Fruit fly (Drosophila melanogaster) whole organism, embryonic: ENCODE data around the gene Rbbp5.

ENCODE experiments used
- Abd-B ChIP-seq: fragments of 200-800 bp; sonication (Bioruptor generic); optimal IDR thresholded peaks from 2 replicates; lab custom pipeline; 2018; ENCODE audit warnings: missing biosample characterization, mild to moderate bottlenecking, missing genetic modification characterization, moderate library complexity
- Aef1 ChIP-seq: fragments of 200-800 bp; sonication (Bioruptor generic); IDR thresholded peaks from 3 replicates; pipeline ENCODE4 v1.3.6; 2022; ENCODE audit warnings: missing biosample characterization, missing genetic modification characterization
- Awh ChIP-seq: fragments of 200-800 bp; sonication (Bioruptor generic); IDR thresholded peaks from 2 replicates; pipeline ENCODE4, ENCODE4 v1.3.6; 2022; ENCODE audit warnings: missing biosample characterization, missing genetic modification characterization
- B-H2 ChIP-seq: fragments of 200-800 bp; sonication (Bioruptor generic); optimal IDR thresholded peaks from 2 replicates; lab custom pipeline; 2018; ENCODE audit warnings: missing biosample characterization, mild to moderate bottlenecking, missing genetic modification characterization
- Bdp1 ChIP-seq: fragments of 200-800 bp; sonication (Bioruptor generic); optimal IDR thresholded peaks from 3 replicates; lab custom pipeline; 2016; ENCODE audit warnings: missing biosample characterization, missing genetic modification characterization
- Bgb ChIP-seq: fragments of 200-800 bp; sonication (Bioruptor generic); IDR thresholded peaks from 2 replicates; pipeline ENCODE4 v1.3.6; 2022; ENCODE audit warnings: missing biosample characterization, missing genetic modification characterization; ENCODE audit not compliant: partially characterized antibody
- BtbVII ChIP-seq: fragments of 200-800 bp; sonication (Bioruptor generic); optimal IDR thresholded peaks from 3 replicates; lab custom pipeline; 2017; ENCODE audit warnings: missing biosample characterization, mild to moderate bottlenecking, missing genetic modification characterization
- CG11398 ChIP-seq: fragments of 200-800 bp; sonication (Bioruptor generic); optimal IDR thresholded peaks from 2 replicates; lab custom pipeline; 2016; ENCODE audit warnings: missing biosample characterization, missing genetic modification characterization
- CG1233 ChIP-seq: fragments of 200-800 bp; sonication (Bioruptor generic); optimal IDR thresholded peaks from 4 replicates; lab custom pipeline; 2018; ENCODE audit warnings: missing biosample characterization, mild to moderate bottlenecking, missing genetic modification characterization
- CG13287 ChIP-seq: fragments of 200-800 bp; sonication (Bioruptor generic); IDR thresholded peaks from 2 replicates; pipeline ENCODE4 v1.3.6; 2022; ENCODE audit warnings: missing biosample characterization, missing genetic modification characterization; ENCODE audit not compliant: partially characterized antibody
- CG13424 ChIP-seq: fragments of 200-800 bp; sonication (Bioruptor generic); optimal IDR thresholded peaks from 2 replicates; lab custom pipeline; 2019; ENCODE audit warnings: missing biosample characterization, mild to moderate bottlenecking, missing genetic modification characterization, moderate library complexity
- CG14014 ChIP-seq: fragments of 200-800 bp; sonication (Bioruptor generic); IDR thresholded peaks from 2 replicates; pipeline ENCODE4 v1.3.6; 2022; ENCODE audit warnings: missing biosample characterization, missing genetic modification characterization
- CG16779 ChIP-seq: fragments of 200-800 bp; sonication (Bioruptor generic); IDR thresholded peaks from 2 replicates; pipeline ENCODE4 v1.3.6; 2022; ENCODE audit warnings: missing biosample characterization, missing genetic modification characterization
- CG17802 ChIP-seq: fragments of 200-800 bp; sonication (Bioruptor generic); optimal IDR thresholded peaks from 2 replicates; lab custom pipeline; 2018; ENCODE audit warnings: missing biosample characterization, mild to moderate bottlenecking, missing genetic modification characterization, moderate library complexity
- CG30403 ChIP-seq: fragments of 200-800 bp; sonication (Bioruptor generic); optimal IDR thresholded peaks from 3 replicates; lab custom pipeline; 2016; ENCODE audit warnings: missing biosample characterization, missing genetic modification characterization
- CG4328 ChIP-seq: fragments of 200-800 bp; sonication (Bioruptor generic); optimal IDR thresholded peaks from 3 replicates; lab custom pipeline; 2017; ENCODE audit warnings: missing biosample characterization, missing genetic modification reagents, missing genetic modification characterization
- CG4404 ChIP-seq: fragments of 200-800 bp; sonication (Bioruptor generic); IDR thresholded peaks from 2 replicates; pipeline ENCODE4 v1.3.6; 2022; ENCODE audit warnings: missing biosample characterization, missing genetic modification characterization
- CG6175 ChIP-seq: fragments of 200-800 bp; sonication (Bioruptor generic); IDR thresholded peaks from 3 replicates; pipeline ENCODE4 v1.3.6; 2022; ENCODE audit warnings: missing biosample characterization, missing genetic modification characterization
- CG7271 ChIP-seq: fragments of 200-800 bp; sonication (Bioruptor generic); optimal IDR thresholded peaks from 2 replicates; lab custom pipeline; 2018; ENCODE audit warnings: missing biosample characterization, mild to moderate bottlenecking, missing genetic modification characterization, moderate library complexity
- CG8089 ChIP-seq: fragments of 200-800 bp; sonication (Bioruptor generic); optimal IDR thresholded peaks from 3 replicates; lab custom pipeline; 2016; ENCODE audit warnings: missing biosample characterization, missing genetic modification characterization
- CHES-1-like ChIP-seq: fragments of 200-800 bp; sonication (Bioruptor generic); optimal IDR thresholded peaks from 2 replicates; lab custom pipeline; 2016; ENCODE audit warnings: missing biosample characterization, missing genetic modification characterization
- Dek ChIP-seq: fragments of 200-800 bp; sonication (Bioruptor generic); optimal IDR thresholded peaks from 3 replicates; lab custom pipeline; 2019; ENCODE audit warnings: missing biosample characterization, mild to moderate bottlenecking, missing genetic modification characterization, moderate library complexity
- Doc2 ChIP-seq: fragments of 200-800 bp; sonication (Bioruptor generic); IDR thresholded peaks from 2 replicates; pipeline ENCODE4 v1.3.6; 2022; ENCODE audit warnings: missing biosample characterization, missing genetic modification characterization
- Gug ChIP-seq: fragments of 200-800 bp; sonication (Bioruptor generic); IDR thresholded peaks from 4 replicates; pipeline ENCODE4 v1.3.6; 2022; ENCODE audit warnings: missing biosample characterization, missing genetic modification characterization
- Lim3 ChIP-seq: fragments of 200-800 bp; sonication (Bioruptor generic); IDR thresholded peaks from 2 replicates; pipeline ENCODE4 v1.3.6; 2022; ENCODE audit warnings: missing biosample characterization, missing genetic modification characterization
- Poxn ChIP-seq: fragments of 200-800 bp; sonication (Bioruptor generic); IDR thresholded peaks from 2 replicates; pipeline ENCODE4 v1.3.6; 2022; ENCODE audit warnings: missing biosample characterization, missing genetic modification characterization
- Rx ChIP-seq: fragments of 200-800 bp; sonication (Bioruptor generic); IDR thresholded peaks from 2 replicates; pipeline ENCODE4 v1.3.6; 2022; ENCODE audit warnings: missing biosample characterization, missing genetic modification characterization
- Stat92E ChIP-seq, 3 experiments: fragments of >200 bp in 2 of 3; fragments of 200-800 bp in 1 of 3; sonication (Bioruptor generic) in 1 of 3; optimal IDR thresholded peaks; 2 replicates each; lab custom pipeline; 2017 to 2019; ENCODE audit warnings: missing biosample characterization in 3 of 3, missing genetic modification characterization in 3 of 3, mild to moderate bottlenecking in 1 of 3, moderate library complexity in 1 of 3
- Xrp1 ChIP-seq: fragments of 200-800 bp; sonication (Bioruptor generic); IDR thresholded peaks from 2 replicates; pipeline ENCODE4 v1.3.6; 2022; ENCODE audit warnings: missing biosample characterization, missing genetic modification characterization
- ato ChIP-seq: fragments of 200-800 bp; sonication (Bioruptor generic); IDR thresholded peaks from 2 replicates; pipeline ENCODE4 v1.3.6; 2022; ENCODE audit warnings: missing biosample characterization, missing genetic modification characterization; ENCODE audit not compliant: partially characterized antibody
- bigmax ChIP-seq: fragments of 200-800 bp; sonication (Bioruptor generic); optimal IDR thresholded peaks from 2 replicates; lab custom pipeline; 2018; ENCODE audit warnings: missing biosample characterization, mild to moderate bottlenecking, missing genetic modification characterization
- chif ChIP-seq, 2 experiments: fragments of 200-800 bp; sonication (Bioruptor generic); optimal IDR thresholded peaks; 3 replicates each; lab custom pipeline; 2016; ENCODE audit warnings: missing biosample characterization in 2 of 2, missing genetic modification characterization in 2 of 2
- ci ChIP-seq: fragments of 200-800 bp; sonication (Bioruptor generic); IDR thresholded peaks from 3 replicates; pipeline ENCODE4 v1.3.6; 2022; ENCODE audit warnings: missing biosample characterization, missing genetic modification characterization
- crol ChIP-seq: fragments of 200-800 bp; sonication (Bioruptor generic); IDR thresholded peaks from 2 replicates; pipeline ENCODE4 v1.3.6; 2022; ENCODE audit warnings: missing biosample characterization, missing genetic modification characterization
- danr ChIP-seq: fragments of 200-800 bp; sonication (Bioruptor generic); IDR thresholded peaks from 2 replicates; pipeline ENCODE4 v1.3.6; 2022; ENCODE audit warnings: missing biosample characterization, missing genetic modification characterization
- fd64A ChIP-seq: fragments of 200-800 bp; sonication (Bioruptor generic); optimal IDR thresholded peaks from 3 replicates; lab custom pipeline; 2018; ENCODE audit warnings: missing biosample characterization, mild to moderate bottlenecking, missing genetic modification characterization
- fd96Cb ChIP-seq: fragments of 200-800 bp; sonication (Bioruptor generic); optimal IDR thresholded peaks from 2 replicates; lab custom pipeline; 2018; ENCODE audit warnings: missing biosample characterization, mild to moderate bottlenecking, missing genetic modification characterization, moderate library complexity
- gsb ChIP-seq: fragments of 200-800 bp; sonication (Bioruptor generic); IDR thresholded peaks from 2 replicates; pipeline ENCODE4 v1.3.6; 2022; ENCODE audit warnings: missing biosample characterization, missing genetic modification characterization
- ind ChIP-seq: fragments of 200-800 bp; sonication (Bioruptor generic); optimal IDR thresholded peaks from 3 replicates; lab custom pipeline; 2016; ENCODE audit warnings: missing biosample characterization, missing genetic modification characterization
- insv ChIP-seq, 2 experiments: fragments of 200-800 bp; sonication (Bioruptor generic); optimal IDR thresholded peaks; 3 replicates each; lab custom pipeline; 2016 to 2018; ENCODE audit warnings: missing biosample characterization in 2 of 2, missing genetic modification characterization in 2 of 2
- lbe ChIP-seq: fragments of 200-800 bp; sonication (Bioruptor generic); optimal IDR thresholded peaks from 2 replicates; lab custom pipeline; 2016; ENCODE audit warnings: missing biosample characterization, mild to moderate bottlenecking, missing genetic modification characterization
- lola ChIP-seq, 3 experiments: fragments of >200 bp in 2 of 3; fragments of 200-800 bp in 1 of 3; sonication (Bioruptor generic) in 1 of 3; optimal IDR thresholded peaks; 2 replicates each; lab custom pipeline; 2017 to 2019; ENCODE audit warnings: missing biosample characterization in 3 of 3, missing genetic modification characterization in 3 of 3, mild to moderate bottlenecking in 1 of 3, moderate library complexity in 1 of 3
- row ChIP-seq: fragments of 200-800 bp; sonication (Bioruptor generic); IDR thresholded peaks from 3 replicates; pipeline ENCODE4 v1.3.6; 2022; ENCODE audit warnings: missing biosample characterization, missing genetic modification characterization
- scrt ChIP-seq: fragments of 200-800 bp; sonication (Bioruptor generic); optimal IDR thresholded peaks from 2 replicates; lab custom pipeline; 2018; ENCODE audit warnings: missing biosample characterization, mild to moderate bottlenecking, missing genetic modification characterization, moderate library complexity
- sim ChIP-seq: fragments of 200-800 bp; sonication (Bioruptor generic); IDR thresholded peaks from 2 replicates; pipeline ENCODE4 v1.3.6; 2022; ENCODE audit warnings: missing biosample characterization, missing genetic modification characterization
- sna ChIP-seq: fragments of 200-800 bp; sonication (Bioruptor generic); IDR thresholded peaks from 2 replicates; pipeline ENCODE4 v1.3.6; 2022; ENCODE audit warnings: missing biosample characterization, missing genetic modification characterization; ENCODE audit not compliant: partially characterized antibody
- sqz ChIP-seq: fragments of 200-800 bp; sonication (Bioruptor generic); optimal IDR thresholded peaks from 3 replicates; lab custom pipeline; 2018; ENCODE audit warnings: missing biosample characterization, mild to moderate bottlenecking, missing genetic modification characterization
- stc ChIP-seq: fragments of 200-800 bp; sonication (Bioruptor generic); IDR thresholded peaks from 2 replicates; pipeline ENCODE4 v1.3.6; 2022; ENCODE audit warnings: missing biosample characterization, missing genetic modification characterization
- tll ChIP-seq, 2 experiments: fragments of 200-800 bp in 1 of 2; fragments of >200 bp in 1 of 2; sonication (Bioruptor generic) in 1 of 2; optimal IDR thresholded peaks; 2 replicates each; lab custom pipeline; 2017 to 2019; ENCODE audit warnings: missing biosample characterization in 2 of 2, missing genetic modification characterization in 2 of 2, mild to moderate bottlenecking in 1 of 2, moderate library complexity in 1 of 2
- tup ChIP-seq: fragments of 200-800 bp; sonication (Bioruptor generic); optimal IDR thresholded peaks from 2 replicates; lab custom pipeline; 2016; ENCODE audit warnings: missing biosample characterization, mild to moderate bottlenecking, missing genetic modification characterization, moderate library complexity
- vnd ChIP-seq: fragments of 200-800 bp; sonication (Bioruptor generic); IDR thresholded peaks from 3 replicates; pipeline ENCODE4 v1.3.6; 2022; ENCODE audit warnings: missing biosample characterization, missing genetic modification characterization; ENCODE audit not compliant: partially characterized antibody

Rbbp5 gene

DNA sequence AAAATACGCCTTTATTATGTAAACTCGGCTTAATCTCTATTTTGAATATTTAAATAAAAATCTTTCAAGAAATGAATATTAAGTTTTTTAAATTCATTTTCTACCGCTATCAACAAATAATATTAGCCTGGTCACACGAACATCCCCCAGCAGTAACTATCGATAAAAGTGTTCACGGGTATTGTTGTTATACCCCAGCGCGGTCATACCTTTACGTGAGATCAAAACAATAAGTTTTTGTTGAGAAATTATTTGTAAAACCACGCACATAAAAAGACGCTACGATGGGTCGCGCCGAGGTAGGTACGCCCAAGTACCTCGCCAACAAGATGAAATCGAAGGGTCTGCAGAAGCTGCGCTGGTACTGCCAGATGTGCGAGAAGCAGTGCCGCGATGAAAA lies 8.9 kb upstream of the Rbbp5 start, which contains the start of gene kin17 (continued):
- TF ChIP-seq B-H2, result no peak
- no peak for TF ChIP-seq chif (GFP tag; optimal IDR thresholded peaks at IDR 0.05; lab: Kevin White, UChicago)
- no peak for TF ChIP-seq Abd-B
- no peak for TF ChIP-seq CG11398 (GFP tag; lab: Kevin White, UChicago)
- TF ChIP-seq CG7271 (tag; lab: Kevin White, UChicago), result no peak
- peak; percentile 87 for TF ChIP-seq CG13287 (GFP tag; lab: Robert Waterston, UW)
- TF ChIP-seq fd64A (GFP tag; lab: Kevin White, UChicago), result no peak
- TF ChIP-seq BtbVII, result no peak
- no peak for TF ChIP-seq CG30403 (GFP tag; lab: Kevin White, UChicago)
- no peak for TF ChIP-seq danr (GFP tag; lab: Robert Waterston, UW)
- TF ChIP-seq lbe (GFP tag; lab: Kevin White, UChicago), result no peak
- no peak for TF ChIP-seq ato (GFP tag; lab: Robert Waterston, UW)
- TF ChIP-seq Poxn, result no peak
- TF ChIP-seq CG8089 (GFP tag; lab: Kevin White, UChicago), result no peak
- no peak for TF ChIP-seq ind (GFP tag; lab: Kevin White, UChicago)
- TF ChIP-seq CG17802 (tag; lab: Kevin White, UChicago), result no peak
- no peak for TF ChIP-seq crol (GFP tag; lab: Robert Waterston, UW)
- no peak for TF ChIP-seq ci
- no peak for TF ChIP-seq CG1233 (GFP tag; lab: Kevin White, UChicago)
- no peak for TF ChIP-seq fd96Cb (tag; lab: Kevin White, UChicago)
- TF ChIP-seq CG4404, result no peak
- TF ChIP-seq CG13424, result no peak
- TF ChIP-seq Bdp1 (GFP tag; lab: Kevin White, UChicago), result no peak
- no peak for TF ChIP-seq CG4328 (GFP tag; lab: Kevin White, UChicago)
- TF ChIP-seq Bgb (GFP tag; lab: Robert Waterston, UW), result peak; percentile 74
- no peak for TF ChIP-seq Awh (GFP tag; lab: Robert Waterston, UW)
- peak; percentile 14; the same call in 1 of the 3 replicates for TF ChIP-seq row (GFP tag; lab: Robert Waterston, UW)
- no peak for TF ChIP-seq Dek (tag; lab: Kevin White, UChicago)
- TF ChIP-seq Lim3 (GFP tag; lab: Robert Waterston, UW), result no peak
- TF ChIP-seq Rx, result no peak
- TF ChIP-seq sna (GFP tag; lab: Robert Waterston, UW), result peak; percentile 51; the same call in 1 of the 2 replicates
- no peak for TF ChIP-seq CHES-1-like
- no peak for TF ChIP-seq tup (GFP tag; lab: Kevin White, UChicago)
- TF ChIP-seq Xrp1 (GFP tag; lab: Robert Waterston, UW), result no peak
- TF ChIP-seq sim (GFP tag; lab: Robert Waterston, UW), result no peak
- no peak for TF ChIP-seq scrt (GFP tag; lab: Kevin White, UChicago)
- no peak for TF ChIP-seq gsb (GFP tag; lab: Robert Waterston, UW)
- no peak for TF ChIP-seq Gug (GFP tag; lab: Robert Waterston, UW)
- no peak for TF ChIP-seq lola (GFP tag; optimal IDR thresholded peaks at IDR 0.05; lab: Kevin White, UChicago)
- peak in 1 of 3 experiments; percentile 20 for TF ChIP-seq Stat92E (GFP tag; optimal IDR thresholded peaks at IDR 0.05; lab: Kevin White, UChicago)
- no peak for TF ChIP-seq stc (GFP tag; lab: Robert Waterston, UW)
- TF ChIP-seq sqz (GFP tag; lab: Kevin White, UChicago), result no peak
- no peak for TF ChIP-seq insv (GFP tag; optimal IDR thresholded peaks at IDR 0.05; lab: Kevin White, UChicago)
- TF ChIP-seq Doc2, result no peak
- no peak for TF ChIP-seq CG16779 (GFP tag; lab: Robert Waterston, UW)
- TF ChIP-seq vnd (GFP tag; lab: Robert Waterston, UW), result no peak
- no peak for TF ChIP-seq Aef1 (GFP tag; lab: Robert Waterston, UW)
- TF ChIP-seq CG14014, result no peak
- TF ChIP-seq tll (GFP tag; optimal IDR thresholded peaks at IDR 0.05; lab: Kevin White, UChicago), result no peak
- TF ChIP-seq CG6175 (GFP tag; lab: Robert Waterston, UW), result no peak
- no peak for TF ChIP-seq bigmax (GFP tag; lab: Kevin White, UChicago)
